Fruit fly (Drosophila melanogaster) S2 (cell line): ENCODE results near the gene CG18766.

ENCODE experiments used
- CG8478 ChIP-seq: fragments of >200 bp; optimal IDR thresholded peaks from 2 replicates; lab custom pipeline; 2018
- CTCF ChIP-seq, 2 experiments: fragments of >200 bp; optimal IDR thresholded peaks; 2 replicates each; lab custom pipeline; 2018

CG18766 gene

DNA sequence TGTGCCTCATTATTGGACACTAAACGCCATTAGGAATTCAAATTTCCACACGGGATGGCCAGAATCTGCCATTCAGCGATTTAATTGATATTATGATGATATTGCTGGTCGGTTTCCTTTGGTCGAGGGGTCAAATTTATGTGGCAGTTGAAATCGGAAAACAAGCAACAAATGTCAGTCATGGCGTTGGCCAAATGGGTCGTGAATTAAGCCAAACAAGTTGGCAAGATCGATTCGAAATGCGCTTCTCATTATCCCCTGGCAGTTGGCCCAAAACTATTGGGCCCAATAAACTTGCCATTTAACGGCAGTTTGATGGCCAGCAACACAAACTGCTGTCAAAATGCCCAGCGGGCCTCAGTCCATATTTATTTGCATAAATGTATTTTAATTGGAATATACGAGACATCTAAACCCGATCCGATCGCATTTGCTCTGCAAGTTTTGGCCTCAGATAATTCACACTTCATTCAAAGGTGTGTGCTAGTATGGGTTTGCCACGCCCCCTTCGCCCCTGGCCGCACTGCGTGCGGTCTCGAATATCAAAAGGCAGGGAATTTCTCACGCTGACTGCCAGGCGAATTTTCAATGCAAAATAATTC lies 32.0 kb downstream of the CG18766 start:
- TF ChIP-seq CTCF (optimal IDR thresholded peaks at IDR 0.05; lab: Kevin White, UChicago) (no peak), CG8478 (lab: Kevin White, UChicago) (no peak)

DNA sequence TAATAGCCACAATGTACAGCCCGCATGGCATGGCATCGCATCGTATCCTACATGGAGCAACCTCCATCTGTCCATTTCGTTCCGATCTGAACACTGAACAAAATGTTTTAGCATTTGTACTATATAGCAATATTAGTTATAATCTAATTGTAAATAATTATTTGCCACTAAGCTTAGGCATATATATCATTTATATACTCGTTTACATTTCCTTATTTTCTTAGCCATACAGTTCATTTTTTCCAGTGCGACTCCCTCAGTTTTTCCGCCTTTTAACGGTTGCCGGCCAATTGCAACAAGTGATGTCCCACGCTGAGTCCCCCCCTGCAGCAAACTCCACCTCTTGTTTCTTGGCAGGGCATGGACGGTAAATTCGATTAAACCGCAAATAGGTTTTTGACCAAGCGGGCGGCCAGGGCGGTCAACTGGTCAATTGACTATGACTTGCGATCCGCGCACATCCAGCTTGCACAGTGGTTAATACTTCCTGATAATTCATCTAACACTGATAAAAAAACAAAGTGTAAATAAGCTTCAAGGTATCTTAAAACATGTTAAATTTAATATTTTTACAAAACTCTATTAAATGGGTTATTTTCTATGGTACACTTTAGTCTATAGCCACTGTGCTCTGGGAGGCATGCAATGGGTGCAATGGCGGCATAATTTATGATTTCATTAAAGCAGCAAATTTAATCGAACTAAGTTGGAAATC lies 35.3 kb downstream of the CG18766 start:
- TF ChIP-seq CTCF (optimal IDR thresholded peaks at IDR 0.05; lab: Kevin White, UChicago) (no peak), CG8478 (lab: Kevin White, UChicago) (no peak)

DNA sequence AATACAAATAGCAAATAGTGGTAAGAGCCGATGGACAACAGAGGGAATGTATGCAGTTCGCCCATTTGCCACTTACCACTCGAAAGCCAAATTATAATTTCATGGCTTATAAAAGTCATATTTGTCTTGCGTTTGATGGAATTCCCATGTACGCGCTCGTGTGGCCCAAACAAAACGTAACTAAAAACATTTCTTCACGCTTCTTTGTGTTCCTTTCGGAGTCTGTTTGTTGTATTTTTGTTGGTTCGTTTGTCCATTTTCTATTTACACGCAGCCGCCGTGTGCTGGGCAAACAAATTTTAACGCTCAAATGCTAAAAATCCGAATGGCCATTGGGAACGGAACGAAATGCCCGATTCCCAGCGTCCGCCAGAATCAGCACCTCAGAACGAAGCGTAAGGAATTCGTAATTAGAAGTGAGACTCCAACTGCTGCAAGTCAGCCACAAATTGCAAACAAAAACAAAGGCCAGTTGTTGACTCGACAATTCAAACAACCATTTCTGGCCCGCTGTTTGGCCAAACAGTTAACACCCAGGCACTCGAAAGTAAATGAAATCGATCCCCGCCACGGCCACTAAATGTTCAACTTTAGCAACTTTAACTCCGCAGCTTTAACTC lies 36.2 kb downstream of the CG18766 start:
- TF ChIP-seq CTCF (optimal IDR thresholded peaks at IDR 0.05; lab: Kevin White, UChicago) (no peak), CG8478 (lab: Kevin White, UChicago) (no peak)

DNA sequence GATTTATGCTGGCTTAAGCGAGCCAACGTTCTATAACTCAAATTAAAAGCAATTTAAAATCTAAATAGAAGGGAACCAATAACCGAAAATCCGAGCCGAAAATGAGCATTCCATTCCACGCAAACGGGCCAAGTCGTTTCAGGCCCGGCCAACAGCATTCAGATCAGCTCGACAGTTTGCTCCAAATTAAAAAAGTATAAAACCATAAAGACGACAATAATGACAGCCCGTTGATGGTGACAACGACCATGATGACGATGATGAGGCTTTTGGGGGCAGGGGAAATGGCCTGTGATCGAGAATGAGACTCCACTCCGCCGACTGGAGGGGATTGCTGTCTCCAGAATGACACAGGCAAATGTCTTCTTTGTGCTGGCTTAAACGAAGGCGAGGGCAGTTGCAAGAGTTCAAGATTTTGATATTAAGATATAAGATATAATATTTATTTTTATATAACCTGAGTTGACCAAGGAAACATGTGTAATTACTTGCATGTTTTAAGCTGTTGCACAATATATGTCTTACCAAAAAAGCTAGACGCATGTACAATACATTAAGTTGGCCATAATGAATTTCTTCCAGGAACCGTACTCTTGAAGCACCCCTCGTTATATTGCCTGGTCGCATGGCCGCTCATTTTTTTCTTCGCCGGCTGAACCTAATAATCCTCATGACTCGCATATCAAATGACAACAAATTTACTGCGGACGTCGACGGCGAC lies 40.2 kb downstream of the CG18766 start:
- no peak for TF ChIP-seq CG8478 (lab: Kevin White, UChicago)
- TF ChIP-seq CTCF (optimal IDR thresholded peaks at IDR 0.05; lab: Kevin White, UChicago): no peak

DNA sequence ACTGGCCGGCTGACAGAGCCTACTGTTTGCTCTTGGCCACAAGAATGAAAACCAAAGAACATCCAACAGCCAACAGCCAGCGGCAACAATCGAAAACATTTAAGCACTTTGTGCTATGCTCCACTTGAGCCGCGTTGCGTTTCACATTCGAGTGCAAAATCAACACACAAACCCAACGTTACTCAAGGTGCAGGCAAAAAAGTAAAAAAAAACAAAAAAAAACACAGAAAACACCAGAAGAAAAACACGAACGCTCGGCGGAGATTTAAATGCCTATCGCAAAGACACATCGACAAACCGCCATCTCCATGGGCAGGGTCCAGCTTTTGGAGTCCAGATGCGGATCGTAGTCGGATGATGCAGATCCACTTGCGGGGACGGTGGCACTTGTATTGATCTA lies 41.2 kb downstream of the CG18766 start:
- TF ChIP-seq CG8478 (lab: Kevin White, UChicago): no peak
- TF ChIP-seq CTCF (optimal IDR thresholded peaks at IDR 0.05; lab: Kevin White, UChicago): no peak

DNA sequence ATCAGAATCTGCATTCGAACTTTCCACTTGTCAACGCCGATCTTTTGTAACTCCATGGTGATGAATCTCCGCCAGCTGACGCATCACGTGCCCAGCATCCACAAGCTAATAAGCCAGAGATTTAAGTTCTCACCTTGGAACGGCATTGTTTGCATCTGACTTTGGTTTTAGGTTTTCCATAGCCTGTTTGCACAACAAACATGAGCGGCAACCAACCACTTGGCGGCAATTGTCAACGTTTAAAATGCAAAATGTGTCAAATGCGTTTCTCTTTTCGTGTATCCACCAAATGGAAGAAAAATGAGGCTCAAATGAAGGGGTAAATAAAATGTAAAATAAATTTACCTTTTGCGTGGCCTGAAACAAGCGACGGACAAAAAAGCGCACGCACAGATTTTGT lies 42.7 kb downstream of the CG18766 start:
- TF ChIP-seq CG8478 (lab: Kevin White, UChicago) (no peak), CTCF (optimal IDR thresholded peaks at IDR 0.05; lab: Kevin White, UChicago) (no peak)

DNA sequence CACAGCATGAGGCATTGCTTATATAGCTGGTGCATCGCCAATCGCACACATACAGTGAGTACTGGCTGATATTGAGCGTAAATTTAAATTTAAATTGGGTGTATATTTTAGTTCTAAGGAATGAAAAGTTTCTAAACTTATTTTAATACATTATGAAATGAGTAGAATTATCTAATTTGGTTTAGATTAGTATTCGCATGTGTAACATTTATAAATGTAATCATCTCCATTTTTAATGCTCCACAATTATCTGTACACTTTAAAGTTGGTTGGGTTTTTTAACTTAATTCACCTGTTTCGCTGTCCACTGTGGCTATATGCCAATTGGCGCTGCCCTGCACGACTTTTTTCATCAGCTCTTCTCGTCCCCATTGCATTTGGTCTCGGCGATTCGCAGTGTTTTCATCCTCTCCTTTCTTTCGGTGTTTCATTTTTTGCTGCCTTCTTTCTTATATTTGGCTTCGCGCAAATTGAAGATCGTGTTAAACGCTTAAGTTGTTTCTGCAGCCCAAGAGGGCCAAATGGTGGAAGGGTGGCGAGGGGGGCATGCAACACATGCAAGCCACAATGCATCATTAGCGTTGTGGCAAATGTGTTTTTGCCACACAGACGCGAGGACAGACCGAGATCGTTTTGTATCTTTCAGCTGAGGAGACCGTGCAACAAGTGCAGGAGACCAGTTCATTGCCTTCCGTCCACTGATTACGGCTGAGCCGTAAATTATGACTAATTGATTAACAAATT lies 43.3 kb downstream of the CG18766 start:
- no peak for TF ChIP-seq CTCF (optimal IDR thresholded peaks at IDR 0.05; lab: Kevin White, UChicago)
- TF ChIP-seq CG8478 (lab: Kevin White, UChicago): no peak

DNA sequence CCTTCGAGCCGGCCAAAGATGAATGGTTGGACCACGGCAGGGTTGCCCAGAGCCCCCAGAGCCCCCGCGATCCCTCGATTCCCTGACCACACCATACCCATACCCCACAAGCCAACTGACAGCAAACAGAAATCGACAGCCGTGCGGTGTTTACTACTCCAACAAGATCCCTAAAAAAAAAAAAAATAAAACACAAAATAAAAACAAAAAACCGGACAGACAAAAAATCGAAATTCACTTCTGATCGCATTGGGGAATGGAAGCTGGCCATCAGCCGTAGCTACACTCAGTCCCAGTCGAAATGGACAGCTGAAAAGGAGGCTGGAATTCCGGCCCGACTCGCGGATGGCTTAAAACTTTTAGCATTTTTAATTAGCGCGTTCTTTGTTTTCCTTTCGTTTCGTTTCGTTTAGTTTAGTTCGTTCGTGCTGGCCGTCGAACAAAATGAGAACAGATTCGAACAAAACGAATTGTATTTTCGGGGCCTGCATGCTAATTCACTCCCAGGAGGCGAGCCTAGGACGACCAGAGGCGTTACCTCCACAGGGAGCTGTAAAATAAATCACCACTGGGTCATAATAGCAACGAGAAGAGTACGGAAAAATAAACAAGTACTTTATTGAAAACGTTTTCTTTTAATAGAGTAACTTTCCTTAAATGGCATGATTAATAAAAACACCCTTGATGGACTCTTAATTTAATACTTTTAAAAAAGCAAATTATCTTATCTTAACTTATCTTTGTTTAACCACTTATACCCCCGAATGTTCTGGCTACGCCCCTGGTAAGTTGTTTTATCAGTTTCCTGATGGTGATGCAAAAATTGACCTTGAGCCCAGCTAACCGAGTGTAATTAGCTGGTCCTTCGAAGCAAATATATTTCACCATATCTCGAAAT lies 45.9 kb downstream of the CG18766 start:
- TF ChIP-seq CG8478 (lab: Kevin White, UChicago) (no peak), CTCF (optimal IDR thresholded peaks at IDR 0.05; lab: Kevin White, UChicago) (no peak)

DNA sequence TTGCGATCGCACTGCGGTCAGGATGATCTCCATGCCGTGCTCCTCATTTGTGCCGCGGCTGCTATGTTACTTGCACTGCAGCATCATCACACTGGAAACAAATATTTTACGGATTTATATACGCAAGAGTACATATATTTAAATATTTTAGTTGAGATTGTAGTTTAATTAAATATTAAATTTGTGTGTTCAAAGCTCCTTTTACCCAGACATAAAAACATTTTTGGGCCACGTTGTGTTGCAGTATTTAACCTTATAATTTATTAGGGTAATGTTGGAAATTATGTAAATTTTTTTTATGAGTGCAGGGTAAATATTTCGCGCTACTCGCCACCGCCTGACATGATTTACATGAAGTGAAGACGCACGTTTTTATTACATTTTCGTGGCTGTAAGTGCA lies 47.5 kb downstream of the CG18766 start:
- TF ChIP-seq CTCF (optimal IDR thresholded peaks at IDR 0.05; lab: Kevin White, UChicago): no peak
- no peak for TF ChIP-seq CG8478 (lab: Kevin White, UChicago)

DNA sequence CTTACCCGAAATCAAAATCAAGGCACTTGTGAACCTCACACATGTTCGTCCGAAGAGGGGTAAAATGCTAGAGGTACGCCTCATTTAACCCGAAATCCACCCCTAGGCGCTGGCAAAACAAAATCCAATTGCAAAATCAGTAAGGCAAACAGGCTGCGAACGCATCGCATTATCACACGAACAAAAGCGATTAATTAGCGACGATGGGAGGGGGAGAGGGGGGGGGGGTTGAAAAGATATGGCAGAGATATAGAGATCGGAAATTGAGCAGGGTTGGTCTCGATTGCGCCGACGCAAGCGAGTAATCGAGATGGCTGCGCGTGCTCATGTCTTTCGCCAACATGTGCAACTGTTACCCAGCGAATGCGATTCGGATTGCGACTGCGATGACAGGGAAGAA lies 48.2 kb downstream of the CG18766 start:
- TF ChIP-seq CG8478 (lab: Kevin White, UChicago): no peak
- TF ChIP-seq CTCF (optimal IDR thresholded peaks at IDR 0.05; lab: Kevin White, UChicago): no peak

DNA sequence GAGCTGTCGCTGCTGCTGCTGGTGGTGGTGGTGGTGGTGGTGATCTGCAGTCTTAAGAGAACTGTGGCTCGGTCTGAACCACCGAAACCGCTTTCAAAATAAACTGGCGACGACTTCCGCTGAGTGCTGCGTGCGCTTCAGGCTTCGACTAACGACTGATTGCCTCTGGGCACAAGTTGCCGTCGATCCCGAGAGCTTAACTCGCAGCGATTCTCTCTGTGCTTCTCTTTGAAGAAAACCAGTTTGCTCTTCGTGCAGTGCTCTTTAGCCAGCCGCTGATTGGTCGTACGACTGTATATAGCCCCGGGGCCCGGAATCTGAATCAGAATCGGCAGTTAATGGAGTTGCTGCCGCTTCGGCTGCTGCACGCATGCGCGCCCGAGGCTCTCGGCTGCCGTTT lies 50.9 kb downstream of the CG18766 start, which contains the start of gene Ser:
Gene Ser, minus strand, starts transcription at position 162 of the 400 bp plus-strand sequence.
- TF ChIP-seq CG8478 (lab: Kevin White, UChicago) (no peak), CTCF (optimal IDR thresholded peaks at IDR 0.05; lab: Kevin White, UChicago) (no peak)

DNA sequence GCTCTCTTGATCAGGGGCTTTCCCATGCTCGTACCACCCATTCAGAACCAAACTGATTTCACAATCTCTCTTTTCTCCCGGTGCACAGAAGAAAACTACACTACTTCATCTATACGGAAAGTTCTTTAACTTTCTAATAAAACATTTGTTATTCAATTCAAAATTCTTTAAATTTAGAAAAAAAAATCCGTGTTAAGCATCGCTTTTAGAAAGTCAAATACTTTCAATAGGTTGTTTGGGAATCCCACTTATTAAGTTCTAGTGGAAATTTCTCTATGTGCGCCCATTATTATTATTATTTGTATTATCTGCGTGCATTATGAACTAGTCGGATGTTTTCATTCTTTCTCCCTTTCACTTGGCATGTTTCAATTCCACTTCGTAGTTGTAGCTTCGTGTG lies 52.0 kb downstream of the CG18766 start:
- TF ChIP-seq CG8478 (lab: Kevin White, UChicago) (no peak), CTCF (optimal IDR thresholded peaks at IDR 0.05; lab: Kevin White, UChicago) (no peak)
